Fruit fly (Drosophila melanogaster) whole organism, embryonic: ENCODE measurements around the gene CG5928.
A peak's percentile ranks its signal among the peaks of the same experiment; 100 is the strongest.

Source experiments
- Bteb2 ChIP-seq: fragments of 200-800 bp; sonication (Bioruptor generic); optimal IDR thresholded peaks from 2 replicates; lab custom pipeline; 2016; ENCODE audit warnings: missing biosample characterization, missing genetic modification characterization
- CG10321 ChIP-seq: fragments of 200-800 bp; sonication (Bioruptor generic); IDR thresholded peaks from 2 replicates; pipeline ENCODE4 v1.3.6; 2022; ENCODE audit warnings: missing biosample characterization, missing genetic modification characterization
- CG10654 ChIP-seq: fragments of 200-800 bp; sonication (Bioruptor generic); optimal IDR thresholded peaks from 2 replicates; lab custom pipeline; 2016; ENCODE audit warnings: missing biosample characterization, missing genetic modification characterization
- CG13424 ChIP-seq: fragments of 200-800 bp; sonication (Bioruptor generic); optimal IDR thresholded peaks from 2 replicates; lab custom pipeline; 2019; ENCODE audit warnings: missing biosample characterization, mild to moderate bottlenecking, missing genetic modification characterization, moderate library complexity
- CG13624 ChIP-seq: fragments of 200-800 bp; sonication (Bioruptor generic); optimal IDR thresholded peaks from 2 replicates; lab custom pipeline; 2016; ENCODE audit warnings: missing biosample characterization, missing genetic modification characterization
- CG14050 ChIP-seq: fragments of 200-800 bp; sonication (Bioruptor generic); IDR thresholded peaks from 3 replicates; pipeline ENCODE4 v1.3.6; 2022; ENCODE audit warnings: missing biosample characterization, missing genetic modification characterization
- CG15479 ChIP-seq: fragments of 200-800 bp; sonication (Bioruptor generic); optimal IDR thresholded peaks from 3 replicates; lab custom pipeline; 2019; ENCODE audit warnings: missing biosample characterization, mild to moderate bottlenecking, missing genetic modification characterization, moderate library complexity
- CG15514 ChIP-seq: fragments of 200-800 bp; sonication (Bioruptor generic); optimal IDR thresholded peaks from 3 replicates; lab custom pipeline; 2017; ENCODE audit warnings: missing biosample characterization, missing genetic modification characterization, mild to moderate bottlenecking, moderate library complexity, missing genetic modification reagents
- CG1602 ChIP-seq: fragments of 200-800 bp; sonication (Bioruptor generic); optimal IDR thresholded peaks from 3 replicates; lab custom pipeline; 2016; ENCODE audit warnings: missing biosample characterization, missing genetic modification characterization
- CG16815 ChIP-seq: fragments of 200-800 bp; sonication (Bioruptor generic); optimal IDR thresholded peaks from 3 replicates; lab custom pipeline; 2017; ENCODE audit warnings: missing biosample characterization, mild to moderate bottlenecking, missing genetic modification characterization
- CG2199 ChIP-seq: fragments of 200-800 bp; sonication (Bioruptor generic); IDR thresholded peaks from 3 replicates; pipeline ENCODE4 v1.3.6; 2022; ENCODE audit warnings: missing biosample characterization, missing genetic modification characterization
- CG34422 ChIP-seq: fragments of 200-800 bp; sonication (Bioruptor generic); IDR thresholded peaks from 3 replicates; pipeline ENCODE4 v1.3.6; 2022; ENCODE audit warnings: missing biosample characterization, missing genetic modification characterization
- CG3995 ChIP-seq: fragments of 200-800 bp; sonication (Bioruptor generic); optimal IDR thresholded peaks from 3 replicates; lab custom pipeline; 2016; ENCODE audit warnings: missing biosample characterization, missing genetic modification characterization
- CG42726 ChIP-seq: fragments of 200-800 bp; sonication (Bioruptor generic); IDR thresholded peaks from 2 replicates; pipeline ENCODE4 v1.3.6; 2022; ENCODE audit warnings: missing biosample characterization, missing genetic modification characterization; ENCODE audit not compliant: partially characterized antibody
- CG4424 ChIP-seq: fragments of 200-800 bp; sonication (Bioruptor generic); optimal IDR thresholded peaks from 3 replicates; lab custom pipeline; 2016; ENCODE audit warnings: missing biosample characterization, missing genetic modification characterization
- CG6272 ChIP-seq: fragments of 200-800 bp; sonication (Bioruptor generic); IDR thresholded peaks from 2 replicates; pipeline ENCODE4 v1.3.6; 2022; ENCODE audit warnings: missing biosample characterization, missing genetic modification characterization
- CG7271 ChIP-seq: fragments of 200-800 bp; sonication (Bioruptor generic); optimal IDR thresholded peaks from 2 replicates; lab custom pipeline; 2018; ENCODE audit warnings: missing biosample characterization, mild to moderate bottlenecking, missing genetic modification characterization, moderate library complexity
- CG7963 ChIP-seq: fragments of 200-800 bp; sonication (Bioruptor generic); IDR thresholded peaks from 3 replicates; pipeline ENCODE4 v1.3.6; 2022; ENCODE audit warnings: missing biosample characterization, missing genetic modification characterization; ENCODE audit not compliant: partially characterized antibody
- CG8388 ChIP-seq: fragments of 200-800 bp; sonication (Bioruptor generic); optimal IDR thresholded peaks from 2 replicates; lab custom pipeline; 2019; ENCODE audit warnings: missing biosample characterization, mild to moderate bottlenecking, missing genetic modification characterization, moderate library complexity
- CkIIα-i1 ChIP-seq: fragments of 200-800 bp; sonication (Bioruptor generic); IDR thresholded peaks from 2 replicates; pipeline ENCODE4 v1.3.6; 2022; ENCODE audit warnings: missing biosample characterization, missing genetic modification characterization
- Dp ChIP-seq: fragments of 200-800 bp; sonication (Bioruptor generic); optimal IDR thresholded peaks from 2 replicates; lab custom pipeline; 2018; ENCODE audit warnings: missing biosample characterization, mild to moderate bottlenecking, missing genetic modification characterization, moderate library complexity
- Fer1 ChIP-seq: fragments of 200-800 bp; sonication (Bioruptor generic); optimal IDR thresholded peaks from 2 replicates; lab custom pipeline; 2017; ENCODE audit warnings: missing biosample characterization, mild to moderate bottlenecking, missing genetic modification characterization
- Fer2 ChIP-seq: fragments of 200-800 bp; sonication (Bioruptor generic); optimal IDR thresholded peaks from 2 replicates; lab custom pipeline; 2018; ENCODE audit warnings: missing biosample characterization, mild to moderate bottlenecking, missing genetic modification characterization, moderate library complexity
- Gsc ChIP-seq: fragments of 200-800 bp; sonication (Bioruptor generic); IDR thresholded peaks from 2 replicates; pipeline ENCODE4 v1.3.6; 2022; ENCODE audit warnings: missing biosample characterization, missing genetic modification characterization
- H15 ChIP-seq: fragments of 200-800 bp; sonication (Bioruptor generic); IDR thresholded peaks from 3 replicates; pipeline ENCODE4 v1.3.6; 2022; ENCODE audit warnings: missing biosample characterization, missing genetic modification characterization
- Nf-YB ChIP-seq: fragments of 200-800 bp; sonication (Bioruptor generic); optimal IDR thresholded peaks from 3 replicates; lab custom pipeline; 2019; ENCODE audit warnings: missing biosample characterization, mild to moderate bottlenecking, missing genetic modification characterization, moderate library complexity
- Oli ChIP-seq: fragments of 200-800 bp; sonication (Bioruptor generic); optimal IDR thresholded peaks from 2 replicates; lab custom pipeline; 2018; ENCODE audit warnings: missing biosample characterization, mild to moderate bottlenecking, missing genetic modification characterization, moderate library complexity
- Sry-β ChIP-seq: fragments of 200-800 bp; sonication (Bioruptor generic); optimal IDR thresholded peaks from 2 replicates; lab custom pipeline; 2018; ENCODE audit warnings: missing biosample characterization, mild to moderate bottlenecking, missing genetic modification characterization, moderate library complexity
- YL-1 ChIP-seq: fragments of 200-800 bp; sonication (Bioruptor generic); optimal IDR thresholded peaks from 3 replicates; lab custom pipeline; 2017; ENCODE audit warnings: missing biosample characterization, mild to moderate bottlenecking, missing genetic modification characterization
- ac ChIP-seq: fragments of 200-800 bp; sonication (Bioruptor generic); optimal IDR thresholded peaks from 3 replicates; lab custom pipeline; 2017; ENCODE audit warnings: missing biosample characterization, mild to moderate bottlenecking, missing genetic modification characterization
- amos ChIP-seq: fragments of 200-800 bp; sonication (Bioruptor generic); IDR thresholded peaks from 2 replicates; pipeline ENCODE4 v1.3.6; 2022; ENCODE audit warnings: missing biosample characterization, missing genetic modification characterization; ENCODE audit not compliant: partially characterized antibody
- ara ChIP-seq: fragments of 200-800 bp; sonication (Bioruptor generic); IDR thresholded peaks from 2 replicates; pipeline ENCODE4 v1.3.6; 2022; ENCODE audit warnings: missing biosample characterization, missing genetic modification characterization
- caup ChIP-seq: fragments of 200-800 bp; sonication (Bioruptor generic); optimal IDR thresholded peaks from 3 replicates; lab custom pipeline; 2017; ENCODE audit warnings: missing biosample characterization, mild to moderate bottlenecking, missing genetic modification characterization, moderate library complexity; ENCODE audit not compliant: severe bottlenecking
- chm ChIP-seq: fragments of 200-800 bp; sonication (Bioruptor generic); IDR thresholded peaks from 2 replicates; pipeline ENCODE4 v1.3.6; 2022; ENCODE audit warnings: missing biosample characterization, missing genetic modification characterization
- croc ChIP-seq: fragments of 200-800 bp; sonication (Bioruptor generic); conservative IDR thresholded peaks from 3 replicates; pipeline ENCODE4 v1.3.6; 2022; ENCODE audit warnings: missing biosample characterization, missing genetic modification characterization
- dan ChIP-seq: fragments of 200-800 bp; sonication (Bioruptor generic); IDR thresholded peaks from 2 replicates; pipeline ENCODE4 v1.3.6; 2022; ENCODE audit warnings: missing biosample characterization, missing genetic modification characterization
- dmrt11E ChIP-seq: fragments of 200-800 bp; sonication (Bioruptor generic); optimal IDR thresholded peaks from 3 replicates; lab custom pipeline; 2018; ENCODE audit warnings: missing biosample characterization, mild to moderate bottlenecking, missing genetic modification characterization, moderate library complexity
- dmrt99B ChIP-seq: fragments of 200-800 bp; sonication (Bioruptor generic); optimal IDR thresholded peaks from 2 replicates; lab custom pipeline; 2018; ENCODE audit warnings: missing biosample characterization, mild to moderate bottlenecking, missing genetic modification characterization, moderate library complexity
- ems ChIP-seq: fragments of 200-800 bp; sonication (Bioruptor generic); optimal IDR thresholded peaks from 3 replicates; lab custom pipeline; 2016; ENCODE audit warnings: missing biosample characterization, missing genetic modification characterization
- gce ChIP-seq: fragments of 200-800 bp; sonication (Bioruptor generic); IDR thresholded peaks from 3 replicates; pipeline ENCODE4 v1.3.6; 2022; ENCODE audit warnings: missing biosample characterization, missing genetic modification characterization
- gsb-n ChIP-seq: fragments of 200-800 bp; sonication (Bioruptor generic); optimal IDR thresholded peaks from 3 replicates; lab custom pipeline; 2018; ENCODE audit warnings: missing biosample characterization, mild to moderate bottlenecking, missing genetic modification characterization
- hth ChIP-seq: fragments of >200 bp; optimal IDR thresholded peaks from 2 replicates; lab custom pipeline; 2017; ENCODE audit warnings: inconsistent platforms
- inv ChIP-seq: fragments of 200-800 bp; sonication (Bioruptor generic); IDR thresholded peaks from 2 replicates; pipeline ENCODE4 v1.3.6; 2022; ENCODE audit warnings: missing biosample characterization, missing genetic modification characterization; ENCODE audit not compliant: partially characterized antibody
- nom ChIP-seq: fragments of 200-800 bp; sonication (Bioruptor generic); optimal IDR thresholded peaks from 2 replicates; lab custom pipeline; 2017; ENCODE audit warnings: missing biosample characterization, missing genetic modification characterization, mild to moderate bottlenecking, moderate library complexity, missing genetic modification reagents
- pan ChIP-seq, 4 experiments: fragments of >200 bp in 3 of 4; fragments of 200-800 bp in 1 of 4; sonication (Bioruptor generic) in 1 of 4; optimal IDR thresholded peaks in 3 of 4; IDR thresholded peaks in 1 of 4; 2 replicates each; pipeline versions ENCODE4 v1.3.6 to Lab custom; 2017 to 2022; ENCODE audit warnings: missing biosample characterization in 2 of 4, missing genetic modification characterization in 2 of 4, mixed read lengths in 1 of 4
- sd ChIP-seq: fragments of 200-800 bp; sonication (Bioruptor generic); optimal IDR thresholded peaks from 3 replicates; lab custom pipeline; 2018; ENCODE audit warnings: missing biosample characterization, mild to moderate bottlenecking, missing genetic modification characterization, moderate library complexity
- tup ChIP-seq: fragments of 200-800 bp; sonication (Bioruptor generic); optimal IDR thresholded peaks from 2 replicates; lab custom pipeline; 2016; ENCODE audit warnings: missing biosample characterization, mild to moderate bottlenecking, missing genetic modification characterization, moderate library complexity
- twi ChIP-seq: fragments of 200-800 bp; optimal IDR thresholded peaks from 2 replicates; lab custom pipeline; 2019; ENCODE audit warnings: missing biosample characterization, mild to moderate bottlenecking, missing genetic modification characterization, moderate library complexity
- usp ChIP-seq: fragments of >200 bp; optimal IDR thresholded peaks from 2 replicates; lab custom pipeline; 2017; ENCODE audit warnings: missing biosample characterization, missing genetic modification characterization

The CG5928 gene

dm6 chrX:6067281-6068008 is at the start of gene CG5928 (continued):
- TF ChIP-seq CG15514 (no peak), Dp (GFP tag; lab: Kevin White, UChicago) (no peak), Fer2 (tag; lab: Kevin White, UChicago) (no peak), amos (GFP tag; lab: Robert Waterston, UW) (no peak), CG2199 (GFP tag; lab: Robert Waterston, UW) (no peak), CG14050 (GFP tag; lab: Robert Waterston, UW) (peak; percentile 17; the same call in 2 of the 3 replicates), CG16815 (GFP tag; lab: Kevin White, UChicago) (no peak), dmrt11E (tag; lab: Kevin White, UChicago) (no peak), croc (GFP tag; lab: Robert Waterston, UW) (no peak), CkIIα-i1 (GFP tag; lab: Robert Waterston, UW) (no peak), CG34422 (GFP tag; lab: Robert Waterston, UW) (no peak), Bteb2 (GFP tag; lab: Kevin White, UChicago) (no peak), dan (GFP tag; lab: Robert Waterston, UW) (no peak), chm (GFP tag; lab: Robert Waterston, UW) (no peak), Nf-YB (no peak), CG13424 (peak; percentile 58), caup (GFP tag; lab: Kevin White, UChicago) (peak; percentile 5), CG15479 (GFP tag; lab: Kevin White, UChicago) (no peak), sd (tag; lab: Kevin White, UChicago) (no peak), H15 (GFP tag; lab: Robert Waterston, UW) (peak; percentile 25; the same call in 1 of the 3 replicates), CG4424 (GFP tag; lab: Kevin White, UChicago) (peak; percentile 38), CG10321 (GFP tag; lab: Robert Waterston, UW) (no peak), CG7271 (tag; lab: Kevin White, UChicago) (no peak), gsb-n (tag; lab: Kevin White, UChicago) (no peak), YL-1 (GFP tag; lab: Kevin White, UChicago) (no peak), CG10654 (GFP tag; lab: Kevin White, UChicago) (no peak), pan (optimal IDR thresholded peaks at IDR 0.05; lab: Kevin White, UChicago) (no peak), pan (GFP tag; optimal IDR thresholded peaks at IDR 0.05 in 1 of 2, IDR thresholded peaks at IDR 0.05 in 1 of 2) (no peak), CG1602 (GFP tag; lab: Kevin White, UChicago) (no peak), ac (GFP tag; lab: Kevin White, UChicago) (no peak), dmrt99B (peak; percentile 63), gce (GFP tag; lab: Robert Waterston, UW) (no peak), inv (GFP tag; lab: Robert Waterston, UW) (no peak), CG42726 (GFP tag; lab: Robert Waterston, UW) (no peak), Gsc (GFP tag; lab: Robert Waterston, UW) (no peak), usp (GFP tag; lab: Kevin White, UChicago) (no peak), hth (lab: Kevin White, UChicago) (no peak), Oli (tag; lab: Kevin White, UChicago) (peak; percentile 52), ems (no peak), tup (GFP tag; lab: Kevin White, UChicago) (no peak), nom (GFP tag; lab: Kevin White, UChicago) (no peak), CG6272 (no peak), CG8388 (GFP tag; lab: Kevin White, UChicago) (peak; percentile 16), CG7963 (GFP tag; lab: Robert Waterston, UW) (no peak), Sry-β (GFP tag; lab: Kevin White, UChicago) (no peak), twi (tag; lab: Kevin White, UChicago) (no peak), ara (GFP tag; lab: Robert Waterston, UW) (no peak), CG3995 (GFP tag; lab: Kevin White, UChicago) (no peak), CG13624 (no peak), Fer1 (peak; percentile 48)
